Worm (Caenorhabditis elegans): Measurements from ENCODE around the gene F11A5.13.

Gene F11A5.13

ce11 chrV:16190485-16190884 is 36.0 kb downstream of the F11A5.13 start, which contains the start of gene srh-281:
Gene srh-281, plus strand, starts transcription at chrV:16190785.
- TF ChIP-seq tab-1 (GFP tag; IDR thresholded peaks at IDR 0.05), result no peak
- TF ChIP-seq med-1 (GFP tag; optimal IDR thresholded peaks at IDR 0.05; ENCODE audit: insufficient read depth), result no peak
- no peak for TF ChIP-seq klf-2 (GFP tag; conservative IDR thresholded peaks at IDR 0.05)
- no peak for TF ChIP-seq ztf-29 (GFP tag; IDR thresholded peaks at IDR 0.05)
- TF ChIP-seq flt-1 (GFP tag; IDR thresholded peaks at IDR 0.05), result no peak
- no peak for TF ChIP-seq cog-1 (tag; optimal IDR thresholded peaks at IDR 0.05)
- TF ChIP-seq ztf-23 (GFP tag; IDR thresholded peaks at IDR 0.05), result no peak
- TF ChIP-seq T22C8.4 (GFP tag; IDR thresholded peaks at IDR 0.05), result no peak
- TF ChIP-seq ref-1 (GFP tag; conservative IDR thresholded peaks at IDR 0.05), result no peak

ce11 chrV:16183357-16183756 is 43.1 kb downstream of the F11A5.13 start, which contains the start of gene srz-14:
Gene srz-14, plus strand, starts transcription at chrV:16183657.
- no peak for TF ChIP-seq ztf-23 (GFP tag; IDR thresholded peaks at IDR 0.05)
- no peak for TF ChIP-seq ref-1 (GFP tag; conservative IDR thresholded peaks at IDR 0.05)
- TF ChIP-seq T22C8.4 (GFP tag; IDR thresholded peaks at IDR 0.05), result no peak
- TF ChIP-seq klf-2 (GFP tag; conservative IDR thresholded peaks at IDR 0.05), result no peak
- TF ChIP-seq tab-1 (GFP tag; IDR thresholded peaks at IDR 0.05), result no peak

DNA sequence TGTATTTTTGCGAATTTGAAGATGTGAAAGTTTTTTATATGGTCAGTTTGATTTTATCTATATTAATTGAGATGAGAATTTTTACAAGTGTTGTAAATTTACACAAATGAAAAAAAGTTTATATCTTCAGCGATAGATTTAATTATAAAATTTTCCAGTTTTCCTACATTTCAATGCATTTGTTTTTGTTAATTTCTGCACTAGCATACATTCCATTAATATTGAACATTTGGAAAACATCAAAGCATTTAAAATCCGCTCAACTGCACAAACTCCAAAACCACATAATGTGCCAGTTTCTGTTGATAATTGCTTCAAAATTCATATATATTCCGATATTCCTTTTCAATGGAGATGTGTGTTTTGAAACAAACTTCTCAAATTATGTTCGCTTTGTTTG is 43.6 kb downstream of the F11A5.13 start, which contains the start of gene srh-277:
TSS of gene srh-277 (plus strand) at position 301 of the 400 bp plus-strand sequence.
- no peak for TF ChIP-seq tab-1 (GFP tag; IDR thresholded peaks at IDR 0.05)
- TF ChIP-seq T22C8.4 (GFP tag; IDR thresholded peaks at IDR 0.05), result no peak
- TF ChIP-seq cog-1 (tag; optimal IDR thresholded peaks at IDR 0.05), result no peak
- no peak for TF ChIP-seq ztf-23 (GFP tag; IDR thresholded peaks at IDR 0.05)
- no peak for TF ChIP-seq klf-2 (GFP tag; conservative IDR thresholded peaks at IDR 0.05)
- no peak for TF ChIP-seq med-1 (GFP tag; optimal IDR thresholded peaks at IDR 0.05; ENCODE audit: insufficient read depth)
- TF ChIP-seq flt-1 (GFP tag; IDR thresholded peaks at IDR 0.05), result no peak
- no peak for TF ChIP-seq ztf-29 (GFP tag; IDR thresholded peaks at IDR 0.05)
- TF ChIP-seq ref-1 (GFP tag; conservative IDR thresholded peaks at IDR 0.05), result no peak

DNA sequence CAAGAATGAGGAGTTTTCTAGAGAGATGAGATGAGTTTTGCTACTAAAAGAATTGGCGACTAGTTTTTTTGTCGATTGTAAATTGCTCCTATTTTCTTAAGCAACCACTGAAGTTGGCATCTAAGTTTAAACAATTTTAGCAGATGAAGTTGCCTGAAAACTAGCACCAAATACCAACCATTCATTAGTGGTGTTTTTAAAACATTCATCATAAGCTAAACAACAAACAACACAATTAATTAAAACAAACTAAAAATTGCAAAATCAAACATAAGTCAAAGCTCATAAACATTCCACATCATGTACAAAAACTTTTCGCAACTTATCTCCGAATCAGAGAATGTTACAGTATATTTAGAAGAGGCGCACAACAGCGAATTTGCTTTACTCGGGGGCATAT is 44.4 kb downstream of the F11A5.13 start, which contains the start of gene srz-13:
TSS of gene srz-13 (plus strand) at position 301 of the 400 bp plus-strand sequence.
- TF ChIP-seq klf-2 (GFP tag; conservative IDR thresholded peaks at IDR 0.05), result no peak
- no peak for TF ChIP-seq flt-1 (GFP tag; IDR thresholded peaks at IDR 0.05)
- no peak for TF ChIP-seq T22C8.4 (GFP tag; IDR thresholded peaks at IDR 0.05)
- TF ChIP-seq ztf-29 (GFP tag; IDR thresholded peaks at IDR 0.05), result no peak
- TF ChIP-seq ref-1 (GFP tag; conservative IDR thresholded peaks at IDR 0.05), result no peak
- TF ChIP-seq cog-1 (tag; optimal IDR thresholded peaks at IDR 0.05), result no peak

- TF ChIP-seq tab-1 (GFP tag; IDR thresholded peaks at IDR 0.05), result no peak
- no peak for TF ChIP-seq ztf-23 (GFP tag; IDR thresholded peaks at IDR 0.05)
- TF ChIP-seq ref-1 (GFP tag; conservative IDR thresholded peaks at IDR 0.05), result no peak
- no peak for TF ChIP-seq klf-2 (GFP tag; conservative IDR thresholded peaks at IDR 0.05)
- TF ChIP-seq cog-1 (tag; optimal IDR thresholded peaks at IDR 0.05), result no peak
- no peak for TF ChIP-seq T22C8.4 (GFP tag; IDR thresholded peaks at IDR 0.05)
- no peak for TF ChIP-seq med-1 (GFP tag; optimal IDR thresholded peaks at IDR 0.05; ENCODE audit: insufficient read depth)
These were observed 46.1 kb downstream of the F11A5.13 start, which contains the start of gene str-106 for ce11 chrV:16180350-16180749. Gene str-106, plus strand, starts transcription at chrV:16180650.
